Fruit fly (Drosophila melanogaster): ENCODE data around the gene Tdrd3.

The Tdrd3 gene

DNA sequence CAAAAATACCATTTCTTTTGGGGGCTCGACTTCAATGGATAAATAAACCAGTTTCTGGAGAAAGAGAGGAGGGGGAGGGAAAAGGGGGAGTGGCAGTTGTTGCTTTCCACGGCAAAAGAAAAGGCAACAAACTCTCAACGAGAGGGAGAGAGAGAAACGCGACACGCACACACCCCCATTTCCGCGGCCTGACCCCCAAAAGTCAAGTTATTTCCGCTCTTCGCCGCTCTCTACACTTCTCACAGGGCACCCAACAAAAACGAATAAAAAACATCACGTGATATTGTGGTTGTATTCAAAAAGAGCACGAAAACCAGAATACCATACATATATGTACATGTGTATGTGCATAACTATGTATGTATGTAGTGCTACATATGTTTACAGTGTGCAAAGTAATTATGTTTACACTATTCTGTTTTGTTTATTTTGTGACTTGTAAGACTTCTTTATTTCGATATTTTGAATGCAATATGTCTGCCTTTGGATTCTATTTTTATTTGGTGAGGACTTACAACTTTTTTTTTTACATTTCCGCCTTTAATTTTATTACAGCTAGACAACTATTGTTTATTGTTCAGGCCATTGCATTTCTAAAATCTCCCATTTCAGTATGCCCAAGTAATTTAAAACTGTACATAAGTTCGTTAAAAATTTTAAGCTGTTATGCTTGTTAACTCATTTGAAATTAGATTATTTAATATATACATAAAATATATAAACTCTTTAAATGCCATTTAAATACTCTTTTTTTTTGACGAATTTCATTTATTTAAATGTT is 5.3 kb upstream of the Tdrd3 start (continued):
- TF ChIP-seq sens (GFP tag) (peak; percentile 95), Nf-YC (tag; optimal IDR thresholded peaks at IDR 0.05) (peak; percentile 55), CG7987 (GFP tag; optimal IDR thresholded peaks at IDR 0.05) (peak; percentile 98), CG13894 (tag; optimal IDR thresholded peaks at IDR 0.05) (peak; percentile 54), pros (GFP tag; optimal IDR thresholded peaks at IDR 0.05) (peak; percentile 99), al (GFP tag; IDR thresholded peaks at IDR 0.05) (no peak; the same call in 1 of the 2 replicates), CG9215 (GFP tag; IDR thresholded peaks at IDR 0.05) (no peak), ato (GFP tag; IDR thresholded peaks at IDR 0.05; ENCODE audit: partially characterized antibody) (no peak), dmrt99B (tag; optimal IDR thresholded peaks at IDR 0.05) (peak; percentile 79), CG10431 (GFP tag; optimal IDR thresholded peaks at IDR 0.05) (peak; percentile 56), CG9932 (GFP tag; IDR thresholded peaks at IDR 0.05) (0 out of 2 replicates have a peak, but pooled peaks have one; percentile 13), Rx (GFP tag; IDR thresholded peaks at IDR 0.05) (no peak), sna (GFP tag; IDR thresholded peaks at IDR 0.05; ENCODE audit: partially characterized antibody) (peak; percentile 51; the same call in 1 of the 2 replicates), CG7372 (GFP tag; IDR thresholded peaks at IDR 0.05) (0 out of 2 replicates have a peak, but pooled peaks have one; percentile 23), CG8089 (GFP tag; optimal IDR thresholded peaks at IDR 0.05) (no peak), Neu2 (GFP tag; optimal IDR thresholded peaks at IDR 0.05; ENCODE audit: borderline replicate concordance) (no peak), CG7357 (GFP tag; IDR thresholded peaks at IDR 0.05) (peak; percentile 45; the same call in 1 of the 3 replicates), Vsx1 (GFP tag; optimal IDR thresholded peaks at IDR 0.05) (peak; percentile 45), CG1233 (GFP tag; optimal IDR thresholded peaks at IDR 0.05) (peak; percentile 77), CG3847 (GFP tag; IDR thresholded peaks at IDR 0.05) (no peak), mam (GFP tag; optimal IDR thresholded peaks at IDR 0.05) (peak; percentile 51), CG15269 (tag; optimal IDR thresholded peaks at IDR 0.05) (peak; percentile 76), Bgb (GFP tag; IDR thresholded peaks at IDR 0.05; ENCODE audit: partially characterized antibody) (peak; percentile 24; the same call in 1 of the 2 replicates), CG16779 (GFP tag; IDR thresholded peaks at IDR 0.05) (no peak), ems (GFP tag; optimal IDR thresholded peaks at IDR 0.05) (no peak), Fer1 (GFP tag; optimal IDR thresholded peaks at IDR 0.05) (peak; percentile 77), eve (GFP tag; optimal IDR thresholded peaks at IDR 0.05) (peak in 1 of 2 experiments; percentile 85), Abd-B (GFP tag; optimal IDR thresholded peaks at IDR 0.05) (peak; percentile 22), GATAe (GFP tag; conservative IDR thresholded peaks at IDR 0.05) (no peak), Hr3 (GFP tag; optimal IDR thresholded peaks at IDR 0.05) (peak; percentile 59), CG17385 (GFP tag; optimal IDR thresholded peaks at IDR 0.05) (peak; percentile 72), CG7556 (GFP tag; optimal IDR thresholded peaks at IDR 0.05) (peak; percentile 79), CG1792 (GFP tag; optimal IDR thresholded peaks at IDR 0.05) (no peak), fd102C (GFP tag; optimal IDR thresholded peaks at IDR 0.05) (no peak), BEAF-32 (GFP tag; optimal IDR thresholded peaks at IDR 0.05) (peak; percentile 13), CG6254 (GFP tag; optimal IDR thresholded peaks at IDR 0.05) (peak; percentile 94), danr (GFP tag; IDR thresholded peaks at IDR 0.05) (0 out of 2 replicates have a peak, but pooled peaks have one; percentile 9), zen2 (GFP tag; IDR thresholded peaks at IDR 0.05; ENCODE audit: partially characterized antibody) (no peak; the same call in 2 of the 3 replicates), gcm (GFP tag; optimal IDR thresholded peaks at IDR 0.05) (peak; percentile 72), dm (GFP tag; optimal IDR thresholded peaks at IDR 0.05) (no peak), pita (GFP tag; optimal IDR thresholded peaks at IDR 0.05) (no peak), nerfin-2 (GFP tag; IDR thresholded peaks at IDR 0.05; ENCODE audit: partially characterized antibody) (no peak), CG7928 (GFP tag; optimal IDR thresholded peaks at IDR 0.05) (no peak), Asciz (GFP tag; optimal IDR thresholded peaks at IDR 0.05) (peak; percentile 71), abd-A (tag; optimal IDR thresholded peaks at IDR 0.05) (peak; percentile 98), H2.0 (GFP tag; IDR thresholded peaks at IDR 0.05) (0 out of 2 replicates have a peak, but pooled peaks have one; percentile 2), CG12219 (GFP tag; optimal IDR thresholded peaks at IDR 0.05) (peak; percentile 65), tin (GFP tag; optimal IDR thresholded peaks at IDR 0.05) (peak; percentile 50)
